Fruit fly (Drosophila melanogaster) whole organism, adult: ENCODE data around the gene CG13855.

ENCODE experiments used
- CG11617 ChIP-seq: fragments of 200-800 bp; sonication (Bioruptor generic); optimal IDR thresholded peaks from 2 replicates; lab custom pipeline; 2017; ENCODE audit warnings: mild to moderate bottlenecking, missing biosample characterization, missing genetic modification reagents, missing genetic modification characterization
- CG14711 ChIP-seq: fragments of 200-800 bp; sonication (Bioruptor generic); optimal IDR thresholded peaks from 2 replicates; lab custom pipeline; 2018; ENCODE audit warnings: missing biosample characterization, mild to moderate bottlenecking, missing genetic modification characterization, moderate library complexity
- CG5204 ChIP-seq: fragments of 200-800 bp; sonication (Bioruptor generic); optimal IDR thresholded peaks from 2 replicates; lab custom pipeline; 2016; ENCODE audit warnings: missing biosample characterization, missing genetic modification characterization
- Clk ChIP-seq: fragments of 200-800 bp; sonication (Bioruptor generic); optimal IDR thresholded peaks from 2 replicates; lab custom pipeline; 2017; ENCODE audit warnings: missing biosample characterization, missing genetic modification characterization
- Mnt ChIP-seq: fragments of 200-800 bp; sonication (Bioruptor generic); optimal IDR thresholded peaks from 2 replicates; lab custom pipeline; 2016; ENCODE audit warnings: missing biosample characterization, mild to moderate bottlenecking, missing genetic modification characterization

dm6 chr3R:22396238-22396772 lies 9.4 kb upstream of the CG13855 start:
- TF ChIP-seq CG5204 (GFP tag; lab: Kevin White, UChicago) (no peak), Clk (GFP tag; lab: Kevin White, UChicago) (no peak), CG11617 (no peak), Mnt (GFP tag; lab: Kevin White, UChicago) (no peak), CG14711 (tag; lab: Kevin White, UChicago) (no peak)
